Fruit fly (Drosophila melanogaster) whole organism, pupa: ENCODE data around the gene CG31524.

ENCODE experiments used
- CG10348 ChIP-seq: fragments of 200-800 bp; sonication (Bioruptor generic); IDR thresholded peaks from 2 replicates; pipeline ENCODE4 v1.3.6; 2022; ENCODE audit warnings: missing biosample characterization, missing genetic modification characterization
- CG12605 ChIP-seq: fragments of 200-800 bp; sonication (Bioruptor generic); IDR thresholded peaks from 2 replicates; pipeline ENCODE4 v1.3.6; 2022; ENCODE audit warnings: missing biosample characterization, missing genetic modification characterization
- CG13204 ChIP-seq: fragments of 200-800 bp; sonication (Bioruptor generic); optimal IDR thresholded peaks from 2 replicates; lab custom pipeline; 2018; ENCODE audit warnings: missing biosample characterization, mild to moderate bottlenecking, missing genetic modification characterization, moderate library complexity
- CG14655 ChIP-seq: fragments of 200-800 bp; sonication (Bioruptor generic); optimal IDR thresholded peaks from 3 replicates; lab custom pipeline; 2017; ENCODE audit warnings: mild to moderate bottlenecking, missing biosample characterization, missing genetic modification reagents, missing genetic modification characterization
- CG15710 ChIP-seq: fragments of 200-800 bp; sonication (Bioruptor generic); optimal IDR thresholded peaks from 2 replicates; lab custom pipeline; 2018; ENCODE audit warnings: missing biosample characterization, mild to moderate bottlenecking, missing genetic modification characterization, moderate library complexity
- CG17806 ChIP-seq: fragments of 200-800 bp; sonication (Bioruptor generic); optimal IDR thresholded peaks from 2 replicates; lab custom pipeline; 2018; ENCODE audit warnings: missing biosample characterization, mild to moderate bottlenecking, missing genetic modification characterization, moderate library complexity
- CG32121 ChIP-seq: fragments of 200-800 bp; sonication (Bioruptor generic); IDR thresholded peaks from 2 replicates; pipeline ENCODE4 v1.3.6; 2022; ENCODE audit warnings: missing biosample characterization, missing genetic modification characterization
- CG34367 ChIP-seq: fragments of 200-800 bp; sonication (Bioruptor generic); optimal IDR thresholded peaks from 2 replicates; lab custom pipeline; 2018; ENCODE audit warnings: missing biosample characterization, mild to moderate bottlenecking, missing genetic modification characterization
- CG4496 ChIP-seq: fragments of 200-800 bp; sonication (Bioruptor generic); IDR thresholded peaks from 3 replicates; pipeline ENCODE4 v1.3.6; 2022; ENCODE audit warnings: missing biosample characterization, missing genetic modification characterization
- CG8159 ChIP-seq: fragments of 200-800 bp; sonication (Bioruptor generic); optimal IDR thresholded peaks from 3 replicates; lab custom pipeline; 2018; ENCODE audit warnings: missing biosample characterization, mild to moderate bottlenecking, missing genetic modification characterization, moderate library complexity
- CG8301 ChIP-seq: fragments of 200-800 bp; sonication (Bioruptor generic); optimal IDR thresholded peaks from 2 replicates; lab custom pipeline; 2018; ENCODE audit warnings: missing biosample characterization, mild to moderate bottlenecking, missing genetic modification characterization
- CG9948 ChIP-seq: fragments of 200-800 bp; sonication (Bioruptor generic); optimal IDR thresholded peaks from 2 replicates; lab custom pipeline; 2018; ENCODE audit warnings: missing biosample characterization, mild to moderate bottlenecking, missing genetic modification characterization, moderate library complexity
- D1 ChIP-seq: fragments of 200-800 bp; sonication (Bioruptor generic); optimal IDR thresholded peaks from 2 replicates; lab custom pipeline; 2018; ENCODE audit warnings: missing biosample characterization, mild to moderate bottlenecking, missing genetic modification characterization, moderate library complexity
- EcR ChIP-seq: fragments of 200-800 bp; sonication (Bioruptor generic); optimal IDR thresholded peaks from 3 replicates; lab custom pipeline; 2019; ENCODE audit warnings: missing biosample characterization, missing genetic modification characterization, mild to moderate bottlenecking, moderate library complexity, missing genetic modification reagents
- Ets98B ChIP-seq: fragments of 200-800 bp; sonication (Bioruptor generic); IDR thresholded peaks from 2 replicates; pipeline ENCODE4 v1.3.6; 2022; ENCODE audit warnings: missing biosample characterization, missing genetic modification characterization
- Pif1A ChIP-seq: fragments of 200-800 bp; sonication (Bioruptor generic); optimal IDR thresholded peaks from 3 replicates; lab custom pipeline; 2016; ENCODE audit warnings: missing biosample characterization, missing genetic modification characterization
- Pif1B ChIP-seq: fragments of 200-800 bp; sonication (Bioruptor generic); optimal IDR thresholded peaks from 3 replicates; lab custom pipeline; 2016; ENCODE audit warnings: missing biosample characterization, missing genetic modification characterization
- Snoo ChIP-seq: fragments of 200-800 bp; sonication (Bioruptor generic); optimal IDR thresholded peaks from 3 replicates; lab custom pipeline; 2017; ENCODE audit warnings: missing biosample characterization, mild to moderate bottlenecking, missing genetic modification characterization, inconsistent platforms
- fd96Ca ChIP-seq: fragments of 200-800 bp; sonication (Bioruptor generic); IDR thresholded peaks from 3 replicates; pipeline ENCODE4 v1.3.6; 2022; ENCODE audit warnings: missing biosample characterization, missing genetic modification characterization
- gl ChIP-seq: fragments of 200-800 bp; sonication (Bioruptor generic); optimal IDR thresholded peaks from 2 replicates; lab custom pipeline; 2018; ENCODE audit warnings: missing biosample characterization, mild to moderate bottlenecking, missing genetic modification characterization
- rn ChIP-seq: fragments of 200-800 bp; sonication (Bioruptor generic); IDR thresholded peaks from 2 replicates; pipeline ENCODE4 v1.3.6; 2022; ENCODE audit warnings: missing biosample characterization, missing genetic modification characterization

The CG31524 gene

dm6 chr3R:30514255-30514827 is at the start of gene CG31524, which contains the start of gene CG9698:
Gene CG31524 (minus strand): TSS chr3R:30514355.
Gene CG9698 (plus strand): TSS chr3R:30514777.
- TF ChIP-seq gl (no peak), CG34367 (no peak), CG14655 (GFP tag; lab: Kevin White, UChicago) (no peak), Ets98B (no peak), CG13204 (GFP tag; lab: Kevin White, UChicago) (no peak), Pif1A (GFP tag; lab: Kevin White, UChicago) (no peak), CG8159 (tag; lab: Kevin White, UChicago) (no peak), rn (GFP tag; lab: Robert Waterston, UW) (no peak), CG8301 (tag; lab: Kevin White, UChicago) (no peak), CG4496 (no peak), CG32121 (GFP tag; lab: Robert Waterston, UW) (no peak), Pif1B (GFP tag; lab: Kevin White, UChicago) (no peak), CG10348 (GFP tag; lab: Robert Waterston, UW) (no peak), D1 (tag; lab: Kevin White, UChicago) (no peak)

- TF ChIP-seq fd96Ca (GFP tag; lab: Robert Waterston, UW) (peak; percentile 29; the same call in 1 of the 3 replicates), EcR (GFP tag; lab: Kevin White, UChicago) (peak; percentile 20), CG12605 (GFP tag; lab: Robert Waterston, UW) (no peak), CG32121 (GFP tag; lab: Robert Waterston, UW) (no peak), CG17806 (no peak), CG8301 (tag; lab: Kevin White, UChicago) (no peak), gl (no peak)
Observed at dm6 chr3R:30563260-30564080, 49.3 kb upstream of the CG31524 start.

DNA sequence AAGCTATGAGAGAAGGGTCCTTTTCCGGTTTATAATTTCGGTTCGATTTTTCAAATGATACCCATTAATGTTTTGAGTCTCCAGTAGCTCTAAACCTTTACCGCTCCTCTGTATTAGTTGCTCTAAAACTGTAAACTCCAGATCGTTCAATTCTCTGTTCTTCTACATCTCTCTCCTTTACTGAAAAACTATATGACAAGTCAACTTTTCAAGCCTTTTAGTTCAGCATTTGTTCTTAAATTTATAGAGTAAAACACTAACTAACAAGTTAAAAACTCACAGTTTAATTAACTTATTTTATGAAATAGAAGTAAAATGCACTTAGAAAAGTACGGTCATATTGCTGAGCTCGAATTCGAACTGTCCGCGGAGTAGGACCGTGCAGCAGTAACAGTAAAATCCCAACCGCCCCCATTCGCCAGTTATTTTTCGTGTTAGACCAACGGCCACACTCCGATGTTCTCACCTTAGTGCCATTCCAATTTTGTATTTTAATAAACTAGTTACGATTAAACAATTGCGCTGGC is 48.6 kb upstream of the CG31524 start:
- TF ChIP-seq CG17806, result no peak
- TF ChIP-seq Pif1A (GFP tag; lab: Kevin White, UChicago), result no peak
- TF ChIP-seq Ets98B, result no peak
- no peak; the same call in 1 of the 2 replicates for TF ChIP-seq CG12605 (GFP tag; lab: Robert Waterston, UW)
- no peak for TF ChIP-seq Pif1B (GFP tag; lab: Kevin White, UChicago)
- no peak for TF ChIP-seq EcR (GFP tag; lab: Kevin White, UChicago)
- TF ChIP-seq CG14655 (GFP tag; lab: Kevin White, UChicago), result no peak
- TF ChIP-seq CG13204 (GFP tag; lab: Kevin White, UChicago), result no peak

dm6 chr3R:30561207-30561606 is 47.1 kb upstream of the CG31524 start:
- TF ChIP-seq Pif1A (GFP tag; lab: Kevin White, UChicago), result no peak

DNA sequence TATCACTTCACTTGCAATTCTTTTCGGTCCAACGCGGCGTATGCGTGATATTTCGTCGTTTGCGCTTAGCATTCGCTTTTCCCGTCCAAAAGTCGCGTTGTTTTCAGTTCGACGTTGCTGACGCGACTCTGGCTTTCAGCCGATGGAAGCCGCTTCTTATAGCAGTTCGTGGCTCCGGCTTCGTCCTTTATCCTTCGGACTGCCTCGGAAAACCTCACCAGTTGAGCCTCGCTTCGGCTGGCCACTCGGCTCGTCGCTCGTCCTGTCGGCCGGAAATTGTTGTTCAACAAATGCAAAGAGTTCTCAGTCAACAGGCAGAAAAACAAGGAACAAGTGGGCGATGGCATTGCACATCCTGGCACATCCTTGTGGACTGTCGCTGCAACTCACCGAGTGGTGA is 45.9 kb upstream of the CG31524 start, which contains the start of gene CG34155:
CG34155 (minus strand) TSS at position 130 of the 400 bp plus-strand sequence.
- TF ChIP-seq CG4496, result no peak
- no peak for TF ChIP-seq CG15710 (tag; lab: Kevin White, UChicago)
- no peak for TF ChIP-seq Snoo (tag; lab: Kevin White, UChicago)
- TF ChIP-seq Pif1A (GFP tag; lab: Kevin White, UChicago), result no peak

DNA sequence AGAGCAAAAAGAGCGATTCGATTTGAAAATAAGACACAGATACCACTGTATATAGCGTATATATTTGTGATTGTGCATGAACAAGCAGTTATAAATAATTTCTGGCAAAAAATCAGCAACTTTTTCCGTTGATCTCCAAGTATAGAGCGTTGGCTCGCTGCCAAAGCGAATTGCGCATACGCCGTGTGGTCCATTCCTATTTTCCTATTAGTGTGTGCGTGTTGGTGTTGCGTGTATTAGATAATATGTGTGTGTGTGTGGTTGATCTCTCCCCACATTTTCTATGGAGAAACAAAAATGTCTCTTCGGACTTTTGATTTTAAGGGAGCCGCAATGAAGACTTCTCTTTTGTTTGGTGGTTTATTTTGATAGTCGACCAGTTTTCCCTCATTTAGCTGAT is 38.4 kb upstream of the CG31524 start:
- no peak for TF ChIP-seq CG4496
- TF ChIP-seq CG14655 (GFP tag; lab: Kevin White, UChicago), result peak; percentile 3
- TF ChIP-seq EcR (GFP tag; lab: Kevin White, UChicago), result no peak
- peak; percentile 27; the same call in 1 of the 2 replicates for TF ChIP-seq CG32121 (GFP tag; lab: Robert Waterston, UW)
- TF ChIP-seq, all 21 proteins: peak for 2

DNA sequence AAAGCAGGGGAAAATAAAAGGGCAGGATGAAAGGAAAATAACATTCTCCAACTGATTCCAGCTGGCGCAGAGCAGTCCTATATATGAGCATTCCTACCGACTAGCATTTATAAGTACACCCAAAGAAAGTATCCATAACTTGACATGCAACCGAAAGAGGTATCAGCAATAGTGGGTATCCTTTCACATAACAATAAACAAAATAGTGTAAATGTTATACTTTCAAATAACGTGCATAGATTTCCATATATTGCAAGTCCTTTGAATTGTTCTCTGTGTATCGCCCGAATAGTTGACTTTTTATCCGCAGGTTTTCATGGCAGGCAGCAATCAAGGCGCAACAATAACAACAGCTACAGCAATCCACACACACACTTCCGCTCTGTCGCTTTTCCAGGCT is 35.9 kb upstream of the CG31524 start:
- TF ChIP-seq CG17806 (no peak), Pif1B (GFP tag; lab: Kevin White, UChicago) (no peak), CG9948 (no peak), CG10348 (GFP tag; lab: Robert Waterston, UW) (no peak), rn (GFP tag; lab: Robert Waterston, UW) (no peak), CG8301 (tag; lab: Kevin White, UChicago) (peak; percentile 11), gl (no peak), Pif1A (GFP tag; lab: Kevin White, UChicago) (no peak), CG34367 (no peak), Ets98B (0 out of 2 replicates have a peak, but pooled peaks have one; percentile 16), Snoo (tag; lab: Kevin White, UChicago) (no peak), CG13204 (GFP tag; lab: Kevin White, UChicago) (no peak), CG12605 (GFP tag; lab: Robert Waterston, UW) (no peak), CG32121 (GFP tag; lab: Robert Waterston, UW) (no peak), EcR (GFP tag; lab: Kevin White, UChicago) (no peak), CG15710 (tag; lab: Kevin White, UChicago) (no peak), CG4496 (no peak), fd96Ca (GFP tag; lab: Robert Waterston, UW) (no peak), D1 (tag; lab: Kevin White, UChicago) (no peak), CG14655 (GFP tag; lab: Kevin White, UChicago) (peak; percentile 25), CG8159 (tag; lab: Kevin White, UChicago) (peak; percentile 5)
- TF ChIP-seq, all 21 proteins: peak for 4
